Fruit fly (Drosophila melanogaster) whole organism, embryonic: ENCODE data around the gene CG32032.
A peak's percentile ranks its signal among the peaks of the same experiment; 100 is the strongest.

Experiments used
- ATbp ChIP-seq: fragments of 200-800 bp; sonication (Bioruptor generic); optimal IDR thresholded peaks from 2 replicates; lab custom pipeline; 2017; ENCODE audit warnings: missing biosample characterization, mild to moderate bottlenecking, missing genetic modification characterization, missing genetic modification reagents
- Asciz ChIP-seq: fragments of 200-800 bp; sonication (Bioruptor generic); optimal IDR thresholded peaks from 2 replicates; lab custom pipeline; 2017; ENCODE audit warnings: missing biosample characterization, mild to moderate bottlenecking, missing genetic modification characterization, missing genetic modification reagents
- CG10267 ChIP-seq: fragments of 200-800 bp; sonication (Bioruptor generic); optimal IDR thresholded peaks from 2 replicates; lab custom pipeline; 2018; ENCODE audit warnings: missing biosample characterization, mild to moderate bottlenecking, missing genetic modification characterization, moderate library complexity
- CG10543 ChIP-seq: fragments of 200-800 bp; sonication (Bioruptor generic); optimal IDR thresholded peaks from 3 replicates; lab custom pipeline; 2017; ENCODE audit warnings: missing biosample characterization, mild to moderate bottlenecking, missing genetic modification characterization, moderate library complexity
- CG11560 ChIP-seq: fragments of 200-800 bp; sonication (Bioruptor generic); IDR thresholded peaks from 3 replicates; pipeline ENCODE4 v1.3.6; 2022; ENCODE audit warnings: missing biosample characterization, missing genetic modification characterization
- CG13287 ChIP-seq: fragments of 200-800 bp; sonication (Bioruptor generic); IDR thresholded peaks from 2 replicates; pipeline ENCODE4 v1.3.6; 2022; ENCODE audit warnings: missing biosample characterization, missing genetic modification characterization; ENCODE audit not compliant: partially characterized antibody
- CG14965 ChIP-seq: fragments of 200-800 bp; sonication (Bioruptor generic); optimal IDR thresholded peaks from 2 replicates; lab custom pipeline; 2016; ENCODE audit warnings: missing biosample characterization, missing genetic modification characterization, borderline replicate concordance
- CG17829 ChIP-seq: fragments of 200-800 bp; optimal IDR thresholded peaks from 2 replicates; lab custom pipeline; 2019; ENCODE audit warnings: missing biosample characterization, mild to moderate bottlenecking, missing genetic modification characterization, moderate library complexity
- CG18262 ChIP-seq: fragments of 200-800 bp; optimal IDR thresholded peaks from 3 replicates; lab custom pipeline; 2019; ENCODE audit warnings: missing biosample characterization, mild to moderate bottlenecking, missing genetic modification characterization, moderate library complexity
- CG31224 ChIP-seq: fragments of 200-800 bp; sonication (Bioruptor generic); IDR thresholded peaks from 2 replicates; pipeline ENCODE4 v1.3.6; 2022; ENCODE audit warnings: missing biosample characterization, missing genetic modification characterization
- CG32532 ChIP-seq: fragments of 200-800 bp; sonication (Bioruptor generic); IDR thresholded peaks from 2 replicates; pipeline ENCODE4 v1.3.6; 2022; ENCODE audit warnings: missing biosample characterization, missing genetic modification characterization
- CG32767 ChIP-seq: fragments of 200-800 bp; sonication (Bioruptor generic); IDR thresholded peaks from 2 replicates; pipeline ENCODE4 v1.3.6; 2022; ENCODE audit warnings: missing biosample characterization, missing genetic modification characterization
- CG32772 ChIP-seq: fragments of 200-800 bp; sonication (Bioruptor generic); IDR thresholded peaks from 2 replicates; pipeline ENCODE4 v1.3.6; 2022; ENCODE audit warnings: missing biosample characterization, missing genetic modification characterization
- CG33557 ChIP-seq: fragments of 200-800 bp; sonication (Bioruptor generic); optimal IDR thresholded peaks from 2 replicates; lab custom pipeline; 2019; ENCODE audit warnings: missing biosample characterization, mild to moderate bottlenecking, missing genetic modification characterization, moderate library complexity
- CG3726 ChIP-seq: fragments of 200-800 bp; sonication (Bioruptor generic); IDR thresholded peaks from 3 replicates; pipeline ENCODE4, ENCODE4 v1.3.6; 2022; ENCODE audit warnings: missing biosample characterization, missing genetic modification characterization
- CG3847 ChIP-seq: fragments of 200-800 bp; sonication (Bioruptor generic); IDR thresholded peaks from 2 replicates; pipeline ENCODE4 v1.3.6; 2022; ENCODE audit warnings: missing biosample characterization, missing genetic modification characterization
- CG4328 ChIP-seq: fragments of 200-800 bp; sonication (Bioruptor generic); optimal IDR thresholded peaks from 3 replicates; lab custom pipeline; 2017; ENCODE audit warnings: missing biosample characterization, missing genetic modification reagents, missing genetic modification characterization
- CG4424 ChIP-seq: fragments of 200-800 bp; sonication (Bioruptor generic); optimal IDR thresholded peaks from 3 replicates; lab custom pipeline; 2016; ENCODE audit warnings: missing biosample characterization, missing genetic modification characterization
- CG5245 ChIP-seq: fragments of 200-800 bp; sonication (Bioruptor generic); optimal IDR thresholded peaks from 3 replicates; lab custom pipeline; 2016; ENCODE audit warnings: missing biosample characterization, missing genetic modification characterization
- CG6272 ChIP-seq: fragments of 200-800 bp; sonication (Bioruptor generic); IDR thresholded peaks from 2 replicates; pipeline ENCODE4 v1.3.6; 2022; ENCODE audit warnings: missing biosample characterization, missing genetic modification characterization
- CG6854 ChIP-seq: fragments of 200-800 bp; sonication (Bioruptor generic); optimal IDR thresholded peaks from 3 replicates; lab custom pipeline; 2017; ENCODE audit warnings: missing biosample characterization, mild to moderate bottlenecking, missing genetic modification characterization
- CG7745 ChIP-seq: fragments of 200-800 bp; sonication (Bioruptor generic); optimal IDR thresholded peaks from 2 replicates; lab custom pipeline; 2018; ENCODE audit warnings: missing biosample characterization, mild to moderate bottlenecking, missing genetic modification characterization, moderate library complexity
- CG9437 ChIP-seq: fragments of 200-800 bp; sonication (Bioruptor generic); optimal IDR thresholded peaks from 2 replicates; lab custom pipeline; 2018; ENCODE audit warnings: missing biosample characterization, mild to moderate bottlenecking, missing genetic modification characterization
- Chrac-16 ChIP-seq: fragments of 200-800 bp; sonication (Bioruptor generic); optimal IDR thresholded peaks from 3 replicates; lab custom pipeline; 2016; ENCODE audit warnings: missing biosample characterization, missing genetic modification characterization
- Dad ChIP-seq: fragments of 200-800 bp; sonication (Bioruptor generic); optimal IDR thresholded peaks from 3 replicates; lab custom pipeline; 2016; ENCODE audit warnings: missing biosample characterization, missing genetic modification characterization
- Deaf1 ChIP-seq: fragments of 200-800 bp; optimal IDR thresholded peaks from 3 replicates; lab custom pipeline; 2019; ENCODE audit warnings: missing biosample characterization, mild to moderate bottlenecking, missing genetic modification characterization, moderate library complexity
- E2f1 ChIP-seq: fragments of 200-800 bp; sonication (Bioruptor generic); IDR thresholded peaks from 2 replicates; pipeline ENCODE4 v1.3.6; 2022; ENCODE audit warnings: missing biosample characterization, missing genetic modification characterization
- Ets97D ChIP-seq: fragments of 200-800 bp; sonication (Bioruptor generic); optimal IDR thresholded peaks from 3 replicates; lab custom pipeline; 2016; ENCODE audit warnings: missing biosample characterization, missing genetic modification characterization
- Hand ChIP-seq: fragments of 200-800 bp; sonication (Bioruptor generic); optimal IDR thresholded peaks from 2 replicates; lab custom pipeline; 2017; ENCODE audit warnings: mild to moderate bottlenecking, missing biosample characterization, missing genetic modification reagents, missing genetic modification characterization
- Hey ChIP-seq: fragments of 200-800 bp; sonication (Bioruptor generic); optimal IDR thresholded peaks from 3 replicates; lab custom pipeline; 2018; ENCODE audit warnings: missing biosample characterization, mild to moderate bottlenecking, missing genetic modification characterization
- Hr3 ChIP-seq: fragments of 200-800 bp; sonication (Bioruptor generic); optimal IDR thresholded peaks from 3 replicates; lab custom pipeline; 2016; ENCODE audit warnings: missing biosample characterization, missing genetic modification characterization
- Med ChIP-seq: fragments of 200-800 bp; sonication (Bioruptor generic); peaks from one replicate; lab custom pipeline; 2016; ENCODE audit warnings: missing biosample characterization, missing genetic modification characterization, mild to moderate bottlenecking, inconsistent platforms, moderate library complexity
- Scr ChIP-seq: fragments of 200-800 bp; sonication (Bioruptor generic); IDR thresholded peaks from 2 replicates; pipeline ENCODE4 v1.3.6; 2022; ENCODE audit warnings: missing biosample characterization, missing genetic modification characterization; ENCODE audit not compliant: partially characterized antibody
- Side ChIP-seq: fragments of 200-800 bp; sonication (Bioruptor generic); optimal IDR thresholded peaks from 2 replicates; lab custom pipeline; 2016; ENCODE audit warnings: missing biosample characterization, missing genetic modification characterization
- Sox102F ChIP-seq: fragments of 200-800 bp; sonication (Bioruptor generic); optimal IDR thresholded peaks from 2 replicates; lab custom pipeline; 2018; ENCODE audit warnings: missing biosample characterization, mild to moderate bottlenecking, missing genetic modification characterization, moderate library complexity
- Sry-δ ChIP-seq: fragments of 200-800 bp; sonication (Bioruptor generic); optimal IDR thresholded peaks from 2 replicates; lab custom pipeline; 2016; ENCODE audit warnings: missing biosample characterization, missing genetic modification characterization
- ap ChIP-seq: fragments of 200-800 bp; sonication (Bioruptor generic); IDR thresholded peaks from 2 replicates; pipeline ENCODE4 v1.3.6; 2022; ENCODE audit warnings: missing biosample characterization, missing genetic modification characterization
- cwo ChIP-seq: fragments of 200-800 bp; sonication (Bioruptor generic); optimal IDR thresholded peaks from 3 replicates; lab custom pipeline; 2017; ENCODE audit warnings: missing biosample characterization, missing genetic modification characterization, mild to moderate bottlenecking, moderate library complexity, missing genetic modification reagents
- danr ChIP-seq: fragments of 200-800 bp; sonication (Bioruptor generic); IDR thresholded peaks from 2 replicates; pipeline ENCODE4 v1.3.6; 2022; ENCODE audit warnings: missing biosample characterization, missing genetic modification characterization
- disco-r ChIP-seq: fragments of 200-800 bp; sonication (Bioruptor generic); optimal IDR thresholded peaks from 2 replicates; lab custom pipeline; 2016; ENCODE audit warnings: missing biosample characterization, missing genetic modification characterization
- dm ChIP-seq: fragments of 200-800 bp; sonication (Bioruptor generic); optimal IDR thresholded peaks from 3 replicates; lab custom pipeline; 2016; ENCODE audit warnings: missing biosample characterization, missing genetic modification characterization
- dmrt11E ChIP-seq: fragments of 200-800 bp; sonication (Bioruptor generic); optimal IDR thresholded peaks from 3 replicates; lab custom pipeline; 2018; ENCODE audit warnings: missing biosample characterization, mild to moderate bottlenecking, missing genetic modification characterization, moderate library complexity
- dpn ChIP-seq, 2 experiments: fragments of 200-800 bp; sonication (Bioruptor generic); optimal IDR thresholded peaks; 3 replicates each; lab custom pipeline; 2016; ENCODE audit warnings: missing biosample characterization in 2 of 2, missing genetic modification characterization in 2 of 2
- fd64A ChIP-seq: fragments of 200-800 bp; sonication (Bioruptor generic); optimal IDR thresholded peaks from 3 replicates; lab custom pipeline; 2018; ENCODE audit warnings: missing biosample characterization, mild to moderate bottlenecking, missing genetic modification characterization
- grn ChIP-seq: fragments of 200-800 bp; sonication (Bioruptor generic); optimal IDR thresholded peaks from 3 replicates; lab custom pipeline; 2017; ENCODE audit warnings: missing biosample characterization, missing genetic modification characterization
- h ChIP-seq: fragments of >200 bp; optimal IDR thresholded peaks from 2 replicates; lab custom pipeline; 2017
- jigr1 ChIP-seq: fragments of 200-800 bp; sonication (Bioruptor generic); IDR thresholded peaks from 3 replicates; pipeline ENCODE4 v1.3.6; 2022; ENCODE audit warnings: missing biosample characterization, missing genetic modification characterization
- lab ChIP-seq: fragments of 200-800 bp; sonication (Bioruptor generic); optimal IDR thresholded peaks from 3 replicates; lab custom pipeline; 2017; ENCODE audit warnings: missing biosample characterization, missing genetic modification characterization, mild to moderate bottlenecking, moderate library complexity, missing genetic modification reagents
- ssp ChIP-seq: fragments of 200-800 bp; sonication (Bioruptor generic); IDR thresholded peaks from 2 replicates; pipeline ENCODE4 v1.3.6; 2022; ENCODE audit warnings: missing biosample characterization, missing genetic modification characterization
- tap ChIP-seq: fragments of 200-800 bp; optimal IDR thresholded peaks from 3 replicates; lab custom pipeline; 2019; ENCODE audit warnings: missing biosample characterization, mild to moderate bottlenecking, missing genetic modification characterization, moderate library complexity
- tna ChIP-seq: fragments of 200-800 bp; sonication (Bioruptor generic); IDR thresholded peaks from 2 replicates; pipeline ENCODE4 v1.3.6; 2022; ENCODE audit warnings: missing biosample characterization, missing genetic modification characterization; ENCODE audit not compliant: partially characterized antibody
- trh ChIP-seq: fragments of 200-800 bp; sonication (Bioruptor generic); optimal IDR thresholded peaks from 2 replicates; lab custom pipeline; 2016; ENCODE audit warnings: missing biosample characterization, missing genetic modification characterization
- wor ChIP-seq: fragments of 200-800 bp; sonication (Bioruptor generic); IDR thresholded peaks from 2 replicates; pipeline ENCODE4 v1.3.6; 2022; ENCODE audit warnings: missing biosample characterization, missing genetic modification characterization

The CG32032 gene

DNA sequence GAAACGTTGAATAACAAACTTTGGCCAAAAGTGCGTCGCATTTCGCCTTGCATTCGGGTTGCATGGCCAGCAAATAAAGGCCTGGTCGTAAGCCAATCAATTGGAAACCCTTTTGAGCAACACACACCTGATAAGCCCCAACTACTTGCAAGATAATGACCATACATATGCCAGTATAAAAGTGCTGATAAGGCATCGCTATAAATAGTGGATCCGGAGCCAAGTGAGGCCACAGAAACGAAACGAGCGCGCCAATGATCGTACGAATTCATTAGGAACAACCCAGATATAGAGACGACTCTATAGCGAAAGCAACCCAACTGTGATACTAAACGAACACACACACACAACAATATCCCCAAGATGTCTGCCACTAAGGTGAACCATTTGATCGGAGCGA lies 3.8 kb downstream of the CG32032 start, which contains the start of gene CG13315 (continued):
- TF ChIP-seq CG18262 = no peak
- no peak for TF ChIP-seq Sry-δ (GFP tag; lab: Kevin White, UChicago)
- TF ChIP-seq Hr3 (GFP tag; lab: Kevin White, UChicago) = no peak
- no peak for TF ChIP-seq CG10267 (tag; lab: Kevin White, UChicago)
- no peak for TF ChIP-seq Sox102F (GFP tag; lab: Kevin White, UChicago)
- TF ChIP-seq Ets97D (GFP tag; lab: Kevin White, UChicago) = no peak
- no peak for TF ChIP-seq h (lab: Kevin White, UChicago)
- no peak for TF ChIP-seq CG3726 (GFP tag; lab: Robert Waterston, UW)
- no peak for TF ChIP-seq CG17829 (tag; lab: Kevin White, UChicago)
- peak; percentile 43 for TF ChIP-seq grn
- no peak for TF ChIP-seq CG33557 (GFP tag; lab: Kevin White, UChicago)
- TF ChIP-seq trh = no peak
- no peak for TF ChIP-seq dm (GFP tag; lab: Kevin White, UChicago)
- TF ChIP-seq CG14965 = no peak
- no peak for TF ChIP-seq ATbp (GFP tag; lab: Kevin White, UChicago)
- TF ChIP-seq CG6272 (GFP tag; lab: Robert Waterston, UW) = no peak
- TF ChIP-seq dmrt11E (tag; lab: Kevin White, UChicago) = no peak
- TF ChIP-seq CG6854 (GFP tag; lab: Kevin White, UChicago) = no peak
- TF ChIP-seq disco-r = no peak
- TF ChIP-seq cwo = no peak
- TF ChIP-seq CG4424 (GFP tag; lab: Kevin White, UChicago) = no peak
- TF ChIP-seq danr = no peak
- no peak for TF ChIP-seq CG32767 (GFP tag; lab: Robert Waterston, UW)
- TF ChIP-seq Hand (GFP tag; lab: Kevin White, UChicago) = no peak
- no peak for TF ChIP-seq Side (GFP tag; lab: Kevin White, UChicago)
- no peak for TF ChIP-seq tap
- TF ChIP-seq CG9437 (GFP tag; lab: Kevin White, UChicago) = no peak
- TF ChIP-seq CG4328 = no peak
- no peak for TF ChIP-seq CG7745 (tag; lab: Kevin White, UChicago)
- peak; percentile 37 for TF ChIP-seq lab (GFP tag; lab: Kevin White, UChicago)
- TF ChIP-seq CG32772 = no peak
- TF ChIP-seq Med (GFP tag; lab: Kevin White, UChicago) = peak; percentile 73
- TF ChIP-seq E2f1 (GFP tag; lab: Robert Waterston, UW) = no peak
- no peak for TF ChIP-seq jigr1 (GFP tag; lab: Robert Waterston, UW)
- no peak for TF ChIP-seq Chrac-16 (GFP tag; lab: Kevin White, UChicago)
- TF ChIP-seq dpn (GFP tag; optimal IDR thresholded peaks at IDR 0.05; lab: Kevin White, UChicago) = no peak
- no peak for TF ChIP-seq CG32532 (GFP tag; lab: Robert Waterston, UW)
- TF ChIP-seq fd64A = no peak
- TF ChIP-seq Scr (GFP tag; lab: Robert Waterston, UW) = no peak
- no peak for TF ChIP-seq CG31224 (GFP tag; lab: Robert Waterston, UW)
- TF ChIP-seq CG3847 = no peak
- TF ChIP-seq CG10543 (GFP tag; lab: Kevin White, UChicago) = peak; percentile 69
- no peak for TF ChIP-seq wor (GFP tag; lab: Robert Waterston, UW)
- no peak for TF ChIP-seq ssp (GFP tag; lab: Robert Waterston, UW)
- no peak for TF ChIP-seq CG5245
- TF ChIP-seq Deaf1 (tag; lab: Kevin White, UChicago) = peak; percentile 35
- TF ChIP-seq ap (GFP tag; lab: Robert Waterston, UW) = no peak
- TF ChIP-seq Dad (GFP tag; lab: Kevin White, UChicago) = no peak
- TF ChIP-seq Hey = peak; percentile 16
- no peak for TF ChIP-seq tna (GFP tag; lab: Robert Waterston, UW)
- TF ChIP-seq CG11560 (tag; lab: Robert Waterston, UW) = no peak
- no peak for TF ChIP-seq CG13287 (GFP tag; lab: Robert Waterston, UW)
- no peak for TF ChIP-seq Asciz (GFP tag; lab: Kevin White, UChicago)
